Worm (Caenorhabditis elegans) whole organism, L2 larva: Measurements from ENCODE around the gene K10G9.2.

Experiments used
- C34F6.9 ChIP-seq: fragments of 150-350 bp; optimal IDR thresholded peaks from 2 replicates; lab custom pipeline; 2014; ENCODE audit warnings: missing biosample characterization, missing genetic modification characterization
- F13H6.1 ChIP-seq: sonication (generic microtip); optimal IDR thresholded peaks from 2 replicates; lab custom pipeline; 2016; ENCODE audit warnings: missing genetic modification characterization, missing compliant biosample characterization
- R02D3.7 ChIP-seq: fragments of 150-350 bp; optimal IDR thresholded peaks from 2 replicates; lab custom pipeline; 2014; ENCODE audit warnings: missing biosample characterization, missing genetic modification characterization
- Y55F3AM.14 ChIP-seq: fragments of 200-800 bp; sonication (Bioruptor generic); optimal IDR thresholded peaks from 2 replicates; lab custom pipeline; 2018; ENCODE audit warnings: mild to moderate bottlenecking, missing genetic modification characterization, missing compliant biosample characterization
- ZK546.5 ChIP-seq: sonication (generic microtip); optimal IDR thresholded peaks from 2 replicates; lab custom pipeline; 2017; ENCODE audit warnings: missing biosample characterization, missing genetic modification characterization
- ama-1 ChIP-seq: fragments of 150-350 bp; optimal IDR thresholded peaks from 2 replicates; lab custom pipeline; 2018; ENCODE audit warnings: inconsistent platforms
- blmp-1 ChIP-seq: sonication (generic microtip); optimal IDR thresholded peaks from 2 replicates; lab custom pipeline; 2017; ENCODE audit warnings: missing genetic modification characterization, mild to moderate bottlenecking, missing compliant biosample characterization, antibody characterized with exemption, moderate library complexity; ENCODE audit not compliant: insufficient read depth
- ceh-16 ChIP-seq: fragments of 150-350 bp; optimal IDR thresholded peaks from 2 replicates; lab custom pipeline; 2014; ENCODE audit warnings: missing biosample characterization, missing genetic modification characterization
- crh-2 ChIP-seq: sonication (generic microtip); optimal IDR thresholded peaks from 2 replicates; lab custom pipeline; 2017; ENCODE audit warnings: missing biosample characterization, missing genetic modification characterization
- elt-1 ChIP-seq: fragments of 150-350 bp; optimal IDR thresholded peaks from 2 replicates; lab custom pipeline; 2014; ENCODE audit warnings: missing biosample characterization, missing genetic modification characterization
- fos-1 ChIP-seq: fragments of 150-350 bp; optimal IDR thresholded peaks from 2 replicates; lab custom pipeline; 2014; ENCODE audit warnings: missing biosample characterization, missing genetic modification characterization
- gmeb-1 ChIP-seq: fragments of 150-350 bp; optimal IDR thresholded peaks from 2 replicates; lab custom pipeline; 2014; ENCODE audit warnings: missing biosample characterization, missing genetic modification characterization
- mab-5 ChIP-seq: fragments of 150-350 bp; optimal IDR thresholded peaks from 2 replicates; lab custom pipeline; 2014; ENCODE audit warnings: missing biosample characterization, missing genetic modification characterization
- nhr-10 ChIP-seq: sonication (generic microtip); optimal IDR thresholded peaks from 2 replicates; lab custom pipeline; 2017; ENCODE audit warnings: missing biosample characterization, missing genetic modification characterization
- nhr-11 ChIP-seq: fragments of 150-350 bp; optimal IDR thresholded peaks from 2 replicates; lab custom pipeline; 2014; ENCODE audit warnings: missing biosample characterization, missing genetic modification characterization
- nhr-129 ChIP-seq: fragments of 150-350 bp; optimal IDR thresholded peaks from 2 replicates; lab custom pipeline; 2014; ENCODE audit warnings: missing biosample characterization, missing genetic modification characterization
- nhr-21 ChIP-seq: fragments of 150-350 bp; optimal IDR thresholded peaks from 2 replicates; lab custom pipeline; 2014; ENCODE audit warnings: missing biosample characterization, missing genetic modification characterization
- nhr-25 ChIP-seq: fragments of 150-350 bp; sonication (generic microtip); optimal IDR thresholded peaks from 3 replicates; lab custom pipeline; 2014; ENCODE audit warnings: missing biosample characterization, missing genetic modification characterization
- peb-1 ChIP-seq: fragments of 150-350 bp; optimal IDR thresholded peaks from 2 replicates; lab custom pipeline; 2014; ENCODE audit warnings: missing biosample characterization, missing genetic modification characterization
- skn-1 ChIP-seq: sonication (generic microtip); optimal IDR thresholded peaks from 2 replicates; lab custom pipeline; 2017; ENCODE audit warnings: missing biosample characterization, missing genetic modification characterization
- sma-3 ChIP-seq: sonication (generic microtip); optimal IDR thresholded peaks from 2 replicates; lab custom pipeline; 2016; ENCODE audit warnings: missing genetic modification reagents, missing genetic modification characterization, missing compliant biosample characterization
- sma-9 ChIP-seq, 2 experiments: fragments of 150-350 bp in 1 of 2; sonication (generic microtip) in 1 of 2; optimal IDR thresholded peaks; 2 replicates each; lab custom pipeline; 2014 to 2016; ENCODE audit warnings: missing genetic modification characterization in 2 of 2, mild to moderate bottlenecking in 1 of 2, missing biosample characterization in 1 of 2, missing compliant biosample characterization in 1 of 2, missing genetic modification reagents in 1 of 2, moderate library complexity in 1 of 2

K10G9.2 gene

ce11 chrIII:10335086-10335485 lies 49.4 kb downstream of the K10G9.2 start, which contains the start of gene ced-9:
Gene ced-9, plus strand, starts transcription at chrIII:10335172.
- TF ChIP-seq C34F6.9 (tag; lab: Kevin White, UChicago) (no peak), elt-1 (tag; lab: Kevin White, UChicago) (no peak), ceh-16 (tag; lab: Kevin White, UChicago) (no peak), nhr-10 (tag; lab: Kevin White, UChicago) (no peak), ama-1 (lab: Kevin White, UChicago) (no peak), skn-1 (no peak), F13H6.1 (tag; lab: Kevin White, UChicago) (no peak), nhr-21 (tag; lab: Kevin White, UChicago) (no peak), R02D3.7 (no peak)

- no peak for TF ChIP-seq ZK546.5 (tag; lab: Kevin White, UChicago)
Observed at ce11 chrIII:10336109-10336508, 50.4 kb downstream of the K10G9.2 start.

ce11 chrIII:10337508-10338166 lies 51.9 kb downstream of the K10G9.2 start, which contains the start of gene ttr-15:
Gene ttr-15, plus strand, starts transcription at chrIII:10337847.
- peak; percentile 15 for TF ChIP-seq crh-2 (tag; lab: Kevin White, UChicago)
- no peak for TF ChIP-seq peb-1 (tag; lab: Kevin White, UChicago)
- TF ChIP-seq mab-5 (tag; lab: Kevin White, UChicago): no peak
- TF ChIP-seq sma-9 (GFP tag; optimal IDR thresholded peaks at IDR 0.05; lab: Kevin White, UChicago): peak; percentile 29
- no peak for TF ChIP-seq sma-9 (tag; optimal IDR thresholded peaks at IDR 0.05; lab: Kevin White, UChicago)
- peak; percentile 63 for TF ChIP-seq nhr-25
- TF ChIP-seq ceh-16 (tag; lab: Kevin White, UChicago): no peak
- peak; percentile 12 for TF ChIP-seq nhr-21 (tag; lab: Kevin White, UChicago)
- TF ChIP-seq ama-1 (lab: Kevin White, UChicago): peak; percentile 86
- no peak for TF ChIP-seq gmeb-1
- peak; percentile 40 for TF ChIP-seq fos-1 (tag; lab: Kevin White, UChicago)
- no peak for TF ChIP-seq nhr-11 (tag; lab: Kevin White, UChicago)
- peak; percentile 84 for TF ChIP-seq sma-3 (GFP tag; lab: Kevin White, UChicago)
- TF ChIP-seq Y55F3AM.14: peak; percentile 56
- TF ChIP-seq blmp-1 (tag; lab: Kevin White, UChicago): no peak
- peak; percentile 11 for TF ChIP-seq nhr-129 (tag; lab: Kevin White, UChicago)
